Worm (Caenorhabditis elegans): ENCODE measurements around the gene C07G1.6.

DNA sequence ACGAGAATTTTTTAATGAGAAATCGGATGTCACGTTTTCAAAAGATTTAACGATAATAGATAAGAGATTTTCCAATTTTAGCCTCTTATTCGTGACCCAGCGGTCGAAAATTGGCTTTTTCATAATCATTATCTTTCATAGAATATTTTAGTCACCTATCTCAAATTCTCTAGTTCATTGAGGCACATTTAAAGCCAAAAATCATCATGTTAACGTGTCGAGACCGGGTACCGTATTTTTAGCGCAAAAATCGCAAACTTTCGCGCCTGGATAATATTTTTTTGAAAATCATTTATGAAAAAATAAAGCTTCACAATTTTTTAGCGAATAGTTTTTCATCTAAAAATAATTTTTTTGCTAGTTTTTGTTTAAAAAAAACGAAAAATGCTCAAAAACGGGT, 44.2 kb downstream of the C07G1.6 start, which contains the start of gene B0218.7:
- TF ChIP-seq lin-13 (GFP tag; optimal IDR thresholded peaks at IDR 0.05) (no peak), unc-39 (tag; optimal IDR thresholded peaks at IDR 0.05) (no peak), nhr-11 (tag; optimal IDR thresholded peaks at IDR 0.05) (no peak), nhr-28 (tag; optimal IDR thresholded peaks at IDR 0.05) (no peak), pqm-1 (tag; optimal IDR thresholded peaks at IDR 0.05) (no peak), hlh-30 (tag; optimal IDR thresholded peaks at IDR 0.05; ENCODE audit: insufficient read depth) (no peak), aly-2 (tag; optimal IDR thresholded peaks at IDR 0.05) (no peak), mxl-3 (GFP tag; optimal IDR thresholded peaks at IDR 0.05) (no peak), mdl-1 (tag; optimal IDR thresholded peaks at IDR 0.05) (no peak)

Measured in whole organism, L4 larva.